Worm (Caenorhabditis elegans) whole organism, late embryonic: ENCODE measurements around the gene B0457.2.

Source experiments
- C38D4.7 ChIP-seq: fragments of 200-800 bp; sonication (Bioruptor generic); optimal IDR thresholded peaks from 2 replicates; lab custom pipeline; 2018; ENCODE audit warnings: mild to moderate bottlenecking, missing genetic modification characterization, moderate library complexity, missing compliant biosample characterization
- F13H6.1 ChIP-seq: sonication (generic microtip); optimal IDR thresholded peaks from 2 replicates; lab custom pipeline; 2016; ENCODE audit warnings: missing genetic modification characterization, missing compliant biosample characterization
- K09A11.1 ChIP-seq: sonication (generic microtip); optimal IDR thresholded peaks from 2 replicates; lab custom pipeline; 2017; ENCODE audit warnings: antibody characterized with exemption, mild to moderate bottlenecking, missing genetic modification characterization, missing compliant biosample characterization; ENCODE audit not compliant: insufficient read depth
- T23F11.4 ChIP-seq: fragments of 200-800 bp; sonication (Bioruptor generic); optimal IDR thresholded peaks from 2 replicates; lab custom pipeline; 2018; ENCODE audit warnings: mild to moderate bottlenecking, missing genetic modification characterization, missing compliant biosample characterization
- Y22D7AL.16 ChIP-seq: sonication (generic microtip); optimal IDR thresholded peaks from 2 replicates; lab custom pipeline; 2016; ENCODE audit warnings: missing genetic modification characterization, missing compliant biosample characterization
- ahr-1 ChIP-seq: sonication (generic microtip); optimal IDR thresholded peaks from 2 replicates; lab custom pipeline; 2016; ENCODE audit warnings: missing genetic modification characterization, missing compliant biosample characterization
- ceh-14 ChIP-seq: sonication (generic microtip); optimal IDR thresholded peaks from 2 replicates; lab custom pipeline; 2016; ENCODE audit warnings: missing genotype, missing genetic modification characterization, missing compliant biosample characterization
- ceh-18 ChIP-seq: sonication (generic microtip); optimal IDR thresholded peaks from 2 replicates; lab custom pipeline; 2016; ENCODE audit warnings: missing genetic modification characterization, missing compliant biosample characterization
- ceh-2 ChIP-seq: sonication (generic microtip); optimal IDR thresholded peaks from 2 replicates; lab custom pipeline; 2016; ENCODE audit warnings: missing genotype, missing genetic modification characterization, missing compliant biosample characterization
- ceh-22 ChIP-seq: sonication (generic microtip); optimal IDR thresholded peaks from 2 replicates; lab custom pipeline; 2017; ENCODE audit warnings: missing biosample characterization, missing genetic modification characterization
- ceh-24 ChIP-seq: sonication (generic microtip); optimal IDR thresholded peaks from 2 replicates; lab custom pipeline; 2016; ENCODE audit warnings: mild to moderate bottlenecking, missing genetic modification characterization, missing compliant biosample characterization
- ceh-30 ChIP-seq: fragments of 150-350 bp; optimal IDR thresholded peaks from 2 replicates; lab custom pipeline; 2014; ENCODE audit warnings: missing biosample characterization, missing genetic modification characterization
- ceh-31 ChIP-seq: sonication (generic microtip); optimal IDR thresholded peaks from 2 replicates; lab custom pipeline; 2016; ENCODE audit warnings: missing genetic modification characterization, missing compliant biosample characterization
- ceh-45 ChIP-seq: fragments of 200-800 bp; sonication (Bioruptor generic); IDR thresholded peaks from 2 replicates; pipeline ENCODE4 v1.3.6; 2022; ENCODE audit warnings: missing genetic modification reagents, missing genetic modification characterization, missing compliant biosample characterization
- ceh-48 ChIP-seq: sonication (generic microtip); optimal IDR thresholded peaks from 2 replicates; lab custom pipeline; 2016; ENCODE audit warnings: missing genetic modification characterization, inconsistent platforms, missing compliant biosample characterization
- ceh-6 ChIP-seq: fragments of 200-800 bp; sonication (Bioruptor generic); optimal IDR thresholded peaks from 2 replicates; lab custom pipeline; 2018; ENCODE audit warnings: mild to moderate bottlenecking, missing genetic modification characterization, missing compliant biosample characterization
- ceh-9 ChIP-seq: sonication (generic microtip); optimal IDR thresholded peaks from 2 replicates; lab custom pipeline; 2016; ENCODE audit warnings: mild to moderate bottlenecking, missing genetic modification characterization, inconsistent platforms, missing compliant biosample characterization
- che-1 ChIP-seq: sonication (generic microtip); optimal IDR thresholded peaks from 2 replicates; lab custom pipeline; 2016; ENCODE audit warnings: mild to moderate bottlenecking, missing genetic modification characterization, missing compliant biosample characterization
- dve-1 ChIP-seq: sonication (generic microtip); optimal IDR thresholded peaks from 2 replicates; lab custom pipeline; 2017; ENCODE audit warnings: antibody characterized with exemption, mild to moderate bottlenecking, missing genetic modification characterization, missing compliant biosample characterization
- elt-2 ChIP-seq: sonication (generic microtip); optimal IDR thresholded peaks from 2 replicates; lab custom pipeline; 2016; ENCODE audit warnings: missing genetic modification reagents, missing genetic modification characterization, missing compliant biosample characterization
- elt-4 ChIP-seq: sonication (generic microtip); optimal IDR thresholded peaks from 2 replicates; lab custom pipeline; 2016; ENCODE audit warnings: missing genetic modification characterization, missing compliant biosample characterization
- ets-4 ChIP-seq: sonication (generic microtip); optimal IDR thresholded peaks from 2 replicates; lab custom pipeline; 2016; ENCODE audit warnings: missing genetic modification characterization, missing compliant biosample characterization
- eyg-1 ChIP-seq: sonication (generic microtip); optimal IDR thresholded peaks from 2 replicates; lab custom pipeline; 2016; ENCODE audit warnings: missing genotype, missing genetic modification characterization, missing compliant biosample characterization
- fax-1 ChIP-seq: sonication (generic microtip); optimal IDR thresholded peaks from 2 replicates; lab custom pipeline; 2016; ENCODE audit warnings: missing genotype, missing genetic modification characterization, missing compliant biosample characterization
- fkh-10 ChIP-seq: fragments of 150-350 bp; optimal IDR thresholded peaks from 2 replicates; lab custom pipeline; 2014; ENCODE audit warnings: missing biosample characterization, missing genetic modification reagents, missing genetic modification characterization
- fkh-6 ChIP-seq: sonication (generic microtip); optimal IDR thresholded peaks from 2 replicates; lab custom pipeline; 2016; ENCODE audit warnings: missing genetic modification characterization, missing compliant biosample characterization
- hlh-13 ChIP-seq: fragments of 200-800 bp; sonication (Bioruptor generic); optimal IDR thresholded peaks from 2 replicates; lab custom pipeline; 2018; ENCODE audit warnings: mild to moderate bottlenecking, missing genetic modification characterization, missing compliant biosample characterization
- hlh-15 ChIP-seq: sonication (generic microtip); optimal IDR thresholded peaks from 2 replicates; lab custom pipeline; 2016; ENCODE audit warnings: missing genetic modification characterization, missing compliant biosample characterization
- hlh-30 ChIP-seq: sonication (generic microtip); optimal IDR thresholded peaks from 2 replicates; lab custom pipeline; 2017; ENCODE audit warnings: antibody characterized with exemption, missing genetic modification characterization, missing compliant biosample characterization; ENCODE audit not compliant: insufficient read depth
- hlh-6 ChIP-seq: sonication (generic microtip); optimal IDR thresholded peaks from 2 replicates; lab custom pipeline; 2016; ENCODE audit warnings: missing genotype, missing genetic modification characterization, missing compliant biosample characterization
- hlh-8 ChIP-seq: sonication (generic microtip); optimal IDR thresholded peaks from 2 replicates; lab custom pipeline; 2016; ENCODE audit warnings: missing genotype, missing genetic modification characterization, missing compliant biosample characterization
- lin-11 ChIP-seq: fragments of 200-800 bp; sonication (Bioruptor generic); optimal IDR thresholded peaks from 2 replicates; lab custom pipeline; 2018; ENCODE audit warnings: mild to moderate bottlenecking, missing genetic modification characterization, missing compliant biosample characterization
- madf-2 ChIP-seq: sonication (generic microtip); optimal IDR thresholded peaks from 2 replicates; lab custom pipeline; 2017; ENCODE audit warnings: missing genetic modification characterization, missing compliant biosample characterization
- mec-3 ChIP-seq: sonication (generic microtip); optimal IDR thresholded peaks from 2 replicates; lab custom pipeline; 2016; ENCODE audit warnings: borderline replicate concordance, missing genetic modification characterization, missing compliant biosample characterization
- nfya-1 ChIP-seq: sonication (generic microtip); optimal IDR thresholded peaks from 2 replicates; lab custom pipeline; 2017; ENCODE audit warnings: missing genetic modification characterization, mild to moderate bottlenecking, missing compliant biosample characterization, antibody characterized with exemption, moderate library complexity
- nhr-232 ChIP-seq: sonication (generic microtip); optimal IDR thresholded peaks from 2 replicates; lab custom pipeline; 2016; ENCODE audit warnings: missing genetic modification characterization, missing compliant biosample characterization
- npax-4 ChIP-seq: sonication (generic microtip); optimal IDR thresholded peaks from 2 replicates; lab custom pipeline; 2016; ENCODE audit warnings: missing genetic modification characterization, missing compliant biosample characterization
- pag-3 ChIP-seq: sonication (generic microtip); optimal IDR thresholded peaks from 2 replicates; lab custom pipeline; 2016; ENCODE audit warnings: missing compliant biosample characterization, missing genetic modification characterization, borderline replicate concordance
- pat-9 ChIP-seq: fragments of 200-800 bp; sonication (Bioruptor generic); optimal IDR thresholded peaks from 2 replicates; lab custom pipeline; 2018; ENCODE audit warnings: mild to moderate bottlenecking, missing genetic modification characterization, moderate library complexity, missing compliant biosample characterization
- pax-1 ChIP-seq: fragments of 150-350 bp; optimal IDR thresholded peaks from 2 replicates; lab custom pipeline; 2014; ENCODE audit warnings: missing biosample characterization, missing genetic modification characterization
- pha-4 ChIP-seq: fragments of 150-350 bp; optimal IDR thresholded peaks from 2 replicates; lab custom pipeline; 2018; ENCODE audit warnings: missing biosample characterization, missing genetic modification reagents, missing genetic modification characterization
- pqm-1 ChIP-seq: sonication (generic microtip); optimal IDR thresholded peaks from 2 replicates; lab custom pipeline; 2016; ENCODE audit warnings: missing genetic modification characterization, missing compliant biosample characterization
- ref-2 ChIP-seq: sonication (generic microtip); optimal IDR thresholded peaks from 2 replicates; lab custom pipeline; 2016; ENCODE audit warnings: missing genetic modification characterization, missing compliant biosample characterization
- rnt-1 ChIP-seq: sonication (generic microtip); optimal IDR thresholded peaks from 2 replicates; lab custom pipeline; 2016; ENCODE audit warnings: missing genetic modification characterization, missing compliant biosample characterization
- sdc-2 ChIP-seq: sonication (generic microtip); optimal IDR thresholded peaks from 2 replicates; lab custom pipeline; 2016; ENCODE audit warnings: missing genotype, missing genetic modification characterization, missing compliant biosample characterization
- sox-4 ChIP-seq: sonication (generic microtip); optimal IDR thresholded peaks from 2 replicates; lab custom pipeline; 2017; ENCODE audit warnings: mild to moderate bottlenecking, missing genetic modification characterization, inconsistent platforms, missing compliant biosample characterization
- syd-9 ChIP-seq: sonication (generic microtip); optimal IDR thresholded peaks from 2 replicates; lab custom pipeline; 2016; ENCODE audit warnings: mild to moderate bottlenecking, missing genetic modification characterization, moderate library complexity, missing compliant biosample characterization
- tbx-2 ChIP-seq: sonication (generic microtip); optimal IDR thresholded peaks from 2 replicates; lab custom pipeline; 2016; ENCODE audit warnings: missing genetic modification characterization, missing compliant biosample characterization
- tbx-7 ChIP-seq: sonication (generic microtip); optimal IDR thresholded peaks from 2 replicates; lab custom pipeline; 2016; ENCODE audit warnings: missing genotype, missing genetic modification characterization, missing compliant biosample characterization
- ttx-3 ChIP-seq: sonication (generic microtip); optimal IDR thresholded peaks from 2 replicates; lab custom pipeline; 2016; ENCODE audit warnings: missing genetic modification reagents, missing genetic modification characterization, missing compliant biosample characterization
- unc-86 ChIP-seq: sonication (generic microtip); optimal IDR thresholded peaks from 2 replicates; lab custom pipeline; 2016; ENCODE audit warnings: missing genetic modification characterization, missing compliant biosample characterization
- zip-5 ChIP-seq: sonication (generic microtip); optimal IDR thresholded peaks from 2 replicates; lab custom pipeline; 2016; ENCODE audit warnings: missing genetic modification characterization, missing compliant biosample characterization
- ztf-16 ChIP-seq: sonication (generic microtip); optimal IDR thresholded peaks from 2 replicates; lab custom pipeline; 2017; ENCODE audit warnings: missing genetic modification characterization, missing compliant biosample characterization

B0457.2 gene

ce11 chrII:8927253-8927791 is 971 bp upstream of the B0457.2 start, which contains the start of gene cct-2:
cct-2 (plus strand) TSS chrII:8927741.
- TF ChIP-seq ceh-24 (no peak), eyg-1 (tag; lab: Kevin White, UChicago) (no peak), ceh-48 (tag; lab: Kevin White, UChicago) (no peak), hlh-8 (tag; lab: Kevin White, UChicago) (no peak), pqm-1 (no peak), F13H6.1 (tag; lab: Kevin White, UChicago) (no peak), ceh-9 (tag; lab: Kevin White, UChicago) (no peak), K09A11.1 (no peak), pha-4 (tag; lab: Kevin White, UChicago) (no peak), che-1 (tag; lab: Kevin White, UChicago) (no peak), unc-86 (tag; lab: Kevin White, UChicago) (no peak), ttx-3 (no peak), ceh-2 (tag; lab: Kevin White, UChicago) (peak; percentile 46), Y22D7AL.16 (tag; lab: Kevin White, UChicago) (no peak), ceh-22 (tag; lab: Kevin White, UChicago) (no peak), fkh-10 (no peak), ceh-18 (tag; lab: Kevin White, UChicago) (peak; percentile 35), hlh-6 (no peak), elt-4 (tag; lab: Kevin White, UChicago) (no peak), zip-5 (no peak), sdc-2 (tag; lab: Kevin White, UChicago) (no peak), T23F11.4 (GFP tag; lab: Kevin White, UChicago) (no peak), lin-11 (tag; lab: Kevin White, UChicago) (no peak), dve-1 (tag; lab: Kevin White, UChicago) (no peak), ref-2 (no peak), rnt-1 (peak; percentile 38), hlh-30 (tag; lab: Kevin White, UChicago) (no peak), mec-3 (tag; lab: Kevin White, UChicago) (no peak), pax-1 (tag; lab: Kevin White, UChicago) (no peak), hlh-15 (no peak), hlh-13 (no peak), fax-1 (tag; lab: Kevin White, UChicago) (no peak), ceh-6 (GFP tag; lab: Kevin White, UChicago) (no peak), ets-4 (tag; lab: Kevin White, UChicago) (peak; percentile 59), ceh-45 (no peak), ztf-16 (tag; lab: Kevin White, UChicago) (peak; percentile 2), ahr-1 (tag; lab: Kevin White, UChicago) (no peak), tbx-2 (peak; percentile 63), sox-4 (tag; lab: Kevin White, UChicago) (no peak), ceh-31 (tag; lab: Kevin White, UChicago) (peak; percentile 86), ceh-30 (no peak), npax-4 (tag; lab: Kevin White, UChicago) (no peak), ceh-14 (tag; lab: Kevin White, UChicago) (no peak), madf-2 (tag; lab: Kevin White, UChicago) (no peak), fkh-6 (tag; lab: Kevin White, UChicago) (peak; percentile 26), pat-9 (no peak), nhr-232 (tag; lab: Kevin White, UChicago) (no peak), pag-3 (no peak), tbx-7 (tag; lab: Kevin White, UChicago) (peak; percentile 70), elt-2 (tag; lab: Kevin White, UChicago) (peak; percentile 17), C38D4.7 (no peak), nfya-1 (tag; lab: Kevin White, UChicago) (no peak), syd-9 (tag; lab: Kevin White, UChicago) (no peak)
